Worm (Caenorhabditis elegans) whole organism, midembryonic: Measurements from ENCODE around the gene hpo-7.

Source experiments
- T22C8.4 ChIP-seq: fragments of 200-800 bp; sonication (Bioruptor generic); IDR thresholded peaks from 2 replicates; pipeline ENCODE4 v1.3.6; 2022; ENCODE audit warnings: missing genetic modification characterization, missing compliant biosample characterization
- klf-2 ChIP-seq: fragments of 200-800 bp; sonication (Bioruptor generic); conservative IDR thresholded peaks from 2 replicates; pipeline ENCODE4 v1.3.6; 2022; ENCODE audit warnings: missing genetic modification reagents, missing genetic modification characterization, missing compliant biosample characterization
- ref-1 ChIP-seq: fragments of 200-800 bp; sonication (Bioruptor generic); conservative IDR thresholded peaks from 2 replicates; pipeline ENCODE4 v1.3.6; 2022; ENCODE audit warnings: missing genetic modification reagents, missing genetic modification characterization, missing compliant biosample characterization
- tab-1 ChIP-seq: fragments of 200-800 bp; sonication (Bioruptor generic); IDR thresholded peaks from 2 replicates; pipeline ENCODE4 v1.3.6; 2022; ENCODE audit warnings: missing genetic modification characterization, missing compliant biosample characterization
- ztf-29 ChIP-seq: fragments of 200-800 bp; sonication (Bioruptor generic); IDR thresholded peaks from 2 replicates; pipeline ENCODE4 v1.3.6; 2022; ENCODE audit warnings: missing genetic modification reagents, missing genetic modification characterization, missing compliant biosample characterization

DNA sequence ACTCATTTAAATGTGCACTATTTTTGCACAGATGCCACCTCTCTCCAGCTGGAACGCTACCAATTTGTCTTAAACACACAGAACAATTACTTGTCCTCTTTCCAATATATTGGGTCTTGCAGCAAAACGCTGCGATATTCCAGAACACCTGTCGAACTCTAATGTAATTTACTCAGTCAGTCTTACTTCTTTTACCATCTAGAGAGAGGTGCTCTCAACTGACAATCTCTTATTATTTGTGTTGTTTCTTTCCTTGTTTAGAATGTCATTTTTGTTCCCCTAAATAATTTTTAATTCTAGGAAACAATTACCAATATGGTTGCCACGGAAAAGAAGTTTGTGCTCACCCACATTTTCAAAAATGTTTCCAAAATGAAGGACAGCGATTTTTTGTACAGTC lies 4.7 kb downstream of the hpo-7 start, which contains the start of gene sdz-28:
- TF ChIP-seq ztf-29 (GFP tag; lab: Robert Waterston, UW): no peak
- no peak for TF ChIP-seq tab-1 (GFP tag; lab: Robert Waterston, UW)
- TF ChIP-seq T22C8.4: no peak
- no peak for TF ChIP-seq klf-2 (GFP tag; lab: Robert Waterston, UW)
- TF ChIP-seq ref-1 (GFP tag; lab: Robert Waterston, UW): no peak
